Worm (Caenorhabditis elegans): ENCODE measurements around the gene dod-3.

ce11 chrV:2765052-2765451 lies 34.2 kb upstream of the dod-3 start, which contains the start of gene dhs-14:
- TF ChIP-seq lsy-2 (tag; optimal IDR thresholded peaks at IDR 0.05) (no peak), aly-2 (tag; optimal IDR thresholded peaks at IDR 0.05) (no peak)
